Fruit fly (Drosophila melanogaster): Measurements from ENCODE around the gene Nepl8.

dm6 chr2L:16528493-16528892 lies 40.5 kb downstream of the Nepl8 start:
- TF ChIP-seq CTCF (optimal IDR thresholded peaks at IDR 0.05) (no peak), CG8478 (optimal IDR thresholded peaks at IDR 0.05) (no peak)

All from S2 (cell line).